Worm (Caenorhabditis elegans) whole organism, L4 larva: ENCODE data around the gene W04B5.6.

Experiments
- ZK546.5 ChIP-seq, 2 experiments: sonication (generic microtip); optimal IDR thresholded peaks; 2 replicates each; lab custom pipeline; 2017; ENCODE audit warnings: missing biosample characterization in 2 of 2, missing genetic modification characterization in 2 of 2
- aly-2 ChIP-seq: sonication (generic microtip); optimal IDR thresholded peaks from 2 replicates; lab custom pipeline; 2018; ENCODE audit warnings: missing biosample characterization, missing genetic modification characterization
- ama-1 ChIP-seq: fragments of 150-350 bp; optimal IDR thresholded peaks from 2 replicates; lab custom pipeline; 2014; ENCODE audit warnings: inconsistent platforms, mixed read lengths
- daf-12 ChIP-seq: fragments of 150-350 bp; optimal IDR thresholded peaks from 2 replicates; lab custom pipeline; 2014; ENCODE audit warnings: missing biosample characterization, missing genetic modification reagents, missing genetic modification characterization
- nhr-237 ChIP-seq: sonication (generic microtip); optimal IDR thresholded peaks from 2 replicates; lab custom pipeline; 2017; ENCODE audit warnings: missing biosample characterization, missing genetic modification characterization
- rbr-2 ChIP-seq: sonication (generic microtip); optimal IDR thresholded peaks from 2 replicates; lab custom pipeline; 2016; ENCODE audit warnings: missing genotype, missing genetic modification characterization, missing compliant biosample characterization
- snpc-4 ChIP-seq: fragments of 150-350 bp; optimal IDR thresholded peaks from 2 replicates; lab custom pipeline; 2014; ENCODE audit warnings: missing biosample characterization, missing genetic modification characterization
- zfp-2 ChIP-seq: sonication (generic microtip); optimal IDR thresholded peaks from 2 replicates; lab custom pipeline; 2016; ENCODE audit warnings: mild to moderate bottlenecking, missing genetic modification characterization, missing compliant biosample characterization

DNA sequence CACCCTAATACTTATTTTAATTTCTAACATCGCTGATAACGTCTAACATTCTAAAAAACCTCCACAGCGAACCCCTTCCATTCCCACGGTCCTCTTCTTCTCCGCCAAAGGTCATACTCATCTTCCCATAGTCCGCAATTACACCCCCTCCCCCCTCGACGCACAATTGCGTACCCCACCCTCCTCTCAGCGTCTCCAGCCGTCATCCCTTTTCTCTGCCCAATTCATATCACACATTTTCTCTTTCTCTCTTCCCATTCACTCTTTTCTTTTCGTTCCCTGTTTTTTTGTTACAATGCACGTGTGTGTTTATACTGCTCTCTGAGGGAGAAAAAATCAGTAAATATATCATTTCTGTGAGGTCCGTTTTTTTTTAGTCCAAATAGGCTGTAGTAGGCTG is 36.6 kb upstream of the W04B5.6 start:
- no peak for TF ChIP-seq snpc-4
- no peak for TF ChIP-seq ama-1 (lab: Kevin White, UChicago)
- TF ChIP-seq nhr-237: no peak
- no peak for TF ChIP-seq aly-2 (tag; lab: Kevin White, UChicago)
- no peak for TF ChIP-seq ZK546.5 (tag; optimal IDR thresholded peaks at IDR 0.05; lab: Kevin White, UChicago)
- no peak for TF ChIP-seq zfp-2
- no peak for TF ChIP-seq daf-12 (tag; lab: Kevin White, UChicago)
- no peak for TF ChIP-seq rbr-2 (tag; lab: Kevin White, UChicago)
